Fruit fly (Drosophila melanogaster): ENCODE data around the gene CG7518.

- TF ChIP-seq fru (GFP tag; optimal IDR thresholded peaks at IDR 0.05) (peak; percentile 83), Dfd (GFP tag; optimal IDR thresholded peaks at IDR 0.05) (no peak), pan (optimal IDR thresholded peaks at IDR 0.05) (no peak), Hnf4 (GFP tag; optimal IDR thresholded peaks at IDR 0.05) (no peak), sv (GFP tag; optimal IDR thresholded peaks at IDR 0.05) (peak; percentile 45), lola (GFP tag; optimal IDR thresholded peaks at IDR 0.05) (no peak), Myc (optimal IDR thresholded peaks at IDR 0.05) (no peak), ey (GFP tag; optimal IDR thresholded peaks at IDR 0.05) (peak; percentile 82), Hr78 (GFP tag; optimal IDR thresholded peaks at IDR 0.05) (no peak), GATAd (GFP tag; optimal IDR thresholded peaks at IDR 0.05) (no peak), OdsH (GFP tag; optimal IDR thresholded peaks at IDR 0.05) (peak; percentile 64), CG32264 (GFP tag; optimal IDR thresholded peaks at IDR 0.05) (peak; percentile 21)
Observed at dm6 chr3R:13012351-13012750, 14.5 kb downstream of the CG7518 start.
